Worm (Caenorhabditis elegans): Measurements from ENCODE around the gene H08M01.1.

ce11 chrIV:13784774-13785173 lies 51.4 kb downstream of the H08M01.1 start:
- TF ChIP-seq ztf-11 (tag; optimal IDR thresholded peaks at IDR 0.05) (no peak), elt-1 (tag; optimal IDR thresholded peaks at IDR 0.05; ENCODE audit: borderline replicate concordance, insufficient read depth) (no peak)

All from whole organism, mixed stage, embryonic.